Fruit fly (Drosophila melanogaster) whole organism, adult: ENCODE data around the gene Bsg.

Experiments
- CG12768 ChIP-seq: fragments of 200-800 bp; sonication (Bioruptor generic); optimal IDR thresholded peaks from 2 replicates; lab custom pipeline; 2017; ENCODE audit warnings: missing biosample characterization, missing genetic modification characterization, mild to moderate bottlenecking, moderate library complexity, missing genetic modification reagents
- CG7101 ChIP-seq: fragments of 200-800 bp; sonication (Bioruptor generic); optimal IDR thresholded peaks from 2 replicates; lab custom pipeline; 2018; ENCODE audit warnings: missing biosample characterization, mild to moderate bottlenecking, missing genetic modification characterization, moderate library complexity

DNA sequence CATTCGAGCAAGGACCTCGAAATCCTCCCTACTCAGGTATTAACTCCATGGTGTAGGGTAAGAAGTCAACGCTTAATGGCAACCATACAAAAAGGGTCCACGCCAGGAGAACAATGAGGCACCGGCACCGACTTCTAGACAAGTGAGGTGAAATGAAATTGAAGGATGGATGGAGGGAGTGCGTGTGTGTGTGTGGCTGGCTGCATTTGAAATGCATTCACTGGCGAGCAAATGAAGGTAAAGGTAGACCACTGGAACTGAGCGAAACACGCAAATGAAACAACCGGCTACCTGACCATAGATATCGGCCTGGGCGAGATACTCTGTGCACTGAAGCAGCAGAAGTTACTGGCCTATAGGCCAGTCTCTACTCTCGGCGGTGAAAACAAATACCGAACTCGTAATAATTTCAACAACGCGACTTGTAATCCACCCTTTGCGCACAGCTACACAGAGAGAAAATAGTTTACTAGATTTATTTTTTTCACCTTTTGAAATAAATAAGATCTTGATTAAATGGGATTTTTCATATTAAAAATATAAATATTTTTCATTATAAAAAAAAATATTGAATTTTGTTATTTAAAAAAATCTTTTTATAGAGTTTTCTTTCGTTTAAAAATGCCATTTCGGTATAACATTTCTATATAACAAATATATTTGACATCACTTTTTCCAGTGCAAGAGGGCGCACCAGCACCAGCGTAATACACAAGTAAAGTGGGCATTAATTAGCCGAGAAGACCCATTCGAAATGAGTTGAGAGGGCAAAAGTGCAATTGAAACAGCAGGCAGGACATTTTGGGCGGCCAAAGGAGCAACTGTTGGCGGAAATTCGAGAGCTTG is 1.4 kb upstream of the Bsg start:
- TF ChIP-seq CG12768 (GFP tag; lab: Kevin White, UChicago) (no peak), CG7101 (tag; lab: Kevin White, UChicago) (peak; percentile 57)
